Worm (Caenorhabditis elegans) whole organism, L1 larva: Measurements from ENCODE around the gene ubq-1.
A peak's percentile ranks its signal among the peaks of the same experiment; 100 is the strongest.

Experiments
- ceh-82 ChIP-seq, 3 experiments: fragments of 150-350 bp in 1 of 3; sonication (generic microtip) in 2 of 3; optimal IDR thresholded peaks; 2 replicates each; lab custom pipeline; 2014 to 2017; ENCODE audit warnings: missing biosample characterization in 3 of 3, missing genetic modification characterization in 3 of 3
- lin-39 ChIP-seq: fragments of 150-350 bp; optimal IDR thresholded peaks from 2 replicates; lab custom pipeline; 2014; ENCODE audit warnings: missing biosample characterization, missing genetic modification reagents, missing genetic modification characterization
- lir-3 ChIP-seq: sonication (generic microtip); optimal IDR thresholded peaks from 2 replicates; lab custom pipeline; 2016; ENCODE audit warnings: mild to moderate bottlenecking, missing genetic modification characterization, moderate library complexity, missing compliant biosample characterization; ENCODE audit not compliant: poor library complexity
- pax-3 ChIP-seq: fragments of 200-800 bp; sonication (Bioruptor generic); optimal IDR thresholded peaks from 2 replicates; lab custom pipeline; 2018; ENCODE audit warnings: mild to moderate bottlenecking, missing genetic modification characterization, moderate library complexity, missing compliant biosample characterization
- rnt-1 ChIP-seq: sonication (generic microtip); optimal IDR thresholded peaks from 2 replicates; lab custom pipeline; 2016; ENCODE audit warnings: mild to moderate bottlenecking, missing genetic modification characterization, moderate library complexity, missing compliant biosample characterization
- snpc-4 ChIP-seq: fragments of 150-350 bp; optimal IDR thresholded peaks from 2 replicates; lab custom pipeline; 2014; ENCODE audit warnings: missing biosample characterization, missing genetic modification characterization
- sptf-1 ChIP-seq: fragments of 150-350 bp; optimal IDR thresholded peaks from 2 replicates; lab custom pipeline; 2014; ENCODE audit warnings: missing biosample characterization, missing genetic modification characterization
- unc-130 ChIP-seq: fragments of 150-350 bp; optimal IDR thresholded peaks from 2 replicates; lab custom pipeline; 2017; ENCODE audit warnings: missing biosample characterization, missing genetic modification characterization, inconsistent platforms
- ztf-11 ChIP-seq, 2 experiments: sonication (generic microtip); optimal IDR thresholded peaks; 2 replicates each; lab custom pipeline; 2016 to 2017; ENCODE audit warnings: missing genetic modification characterization in 2 of 2, missing biosample characterization in 1 of 2, missing compliant biosample characterization in 1 of 2

ce11 chrIII:5951589-5952378, 11.7 kb downstream of the ubq-1 start:
- TF ChIP-seq ztf-11 (tag; optimal IDR thresholded peaks at IDR 0.05; lab: Kevin White, UChicago) (no peak), rnt-1 (tag; lab: Kevin White, UChicago) (no peak), lin-39 (tag; lab: Kevin White, UChicago) (no peak), snpc-4 (tag; lab: Kevin White, UChicago) (no peak), unc-130 (tag; lab: Kevin White, UChicago) (no peak), sptf-1 (tag; lab: Kevin White, UChicago) (no peak), ceh-82 (tag; optimal IDR thresholded peaks at IDR 0.05; lab: Kevin White, UChicago) (peak in 1 of 3 experiments; percentile 12), pax-3 (tag; lab: Kevin White, UChicago) (no peak), lir-3 (tag; lab: Kevin White, UChicago) (no peak)
